Worm (Caenorhabditis elegans) whole organism, L1 larva: Measurements from ENCODE around the gene unc-82.

ENCODE experiments used
- C04F5.9 ChIP-seq: sonication (generic microtip); optimal IDR thresholded peaks from 2 replicates; lab custom pipeline; 2016; ENCODE audit warnings: missing genetic modification characterization, missing compliant biosample characterization
- aha-1 ChIP-seq: fragments of 150-350 bp; optimal IDR thresholded peaks from 2 replicates; lab custom pipeline; 2014; ENCODE audit warnings: missing biosample characterization, missing genetic modification characterization
- alr-1 ChIP-seq: fragments of 200-800 bp; sonication (Bioruptor generic); optimal IDR thresholded peaks from 2 replicates; lab custom pipeline; 2018; ENCODE audit warnings: borderline replicate concordance, mild to moderate bottlenecking, missing genetic modification characterization, missing compliant biosample characterization
- ama-1 ChIP-seq: fragments of 150-350 bp; optimal IDR thresholded peaks from 2 replicates; lab custom pipeline; 2014
- ceh-82 ChIP-seq, 3 experiments: fragments of 150-350 bp in 1 of 3; sonication (generic microtip) in 2 of 3; optimal IDR thresholded peaks; 2 replicates each; lab custom pipeline; 2014 to 2017; ENCODE audit warnings: missing biosample characterization in 3 of 3, missing genetic modification characterization in 3 of 3
- ceh-90 ChIP-seq: sonication (generic microtip); optimal IDR thresholded peaks from 2 replicates; lab custom pipeline; 2016; ENCODE audit warnings: missing genetic modification characterization, missing compliant biosample characterization
- ces-1 ChIP-seq: fragments of 150-350 bp; optimal IDR thresholded peaks from 2 replicates; lab custom pipeline; 2014; ENCODE audit warnings: missing biosample characterization, missing genetic modification reagents, missing genetic modification characterization
- dpl-1 ChIP-seq, 3 experiments: fragments of 150-350 bp in 2 of 3; sonication (generic microtip) in 1 of 3; optimal IDR thresholded peaks; 2 replicates each; lab custom pipeline; 2014 to 2017; ENCODE audit warnings: missing biosample characterization in 3 of 3, missing genetic modification characterization in 3 of 3, missing genetic modification reagents in 3 of 3
- dsc-1 ChIP-seq: sonication (generic microtip); optimal IDR thresholded peaks from 2 replicates; lab custom pipeline; 2016; ENCODE audit warnings: mild to moderate bottlenecking, missing genetic modification characterization, missing compliant biosample characterization
- efl-1 ChIP-seq, 4 experiments: fragments of 150-350 bp; optimal IDR thresholded peaks in 3 of 4; peaks in 1 of 4; 1 replicate in 1 of 4; 2 replicates in 3 of 4; lab custom pipeline; 2014; ENCODE audit warnings: missing biosample characterization in 2 of 4, missing genetic modification characterization in 2 of 4, missing genetic modification reagents in 2 of 4
- efl-3 ChIP-seq: fragments of 200-800 bp; sonication (Bioruptor generic); optimal IDR thresholded peaks from 2 replicates; lab custom pipeline; 2018; ENCODE audit warnings: mild to moderate bottlenecking, missing genetic modification characterization, missing compliant biosample characterization
- fkh-10 ChIP-seq: sonication (generic microtip); optimal IDR thresholded peaks from 2 replicates; lab custom pipeline; 2017; ENCODE audit warnings: missing biosample characterization, missing genetic modification reagents, missing genetic modification characterization
- fkh-4 ChIP-seq: sonication (generic microtip); optimal IDR thresholded peaks from 2 replicates; lab custom pipeline; 2016; ENCODE audit warnings: missing compliant biosample characterization, missing genetic modification characterization, borderline replicate concordance
- fos-1 ChIP-seq: fragments of 150-350 bp; optimal IDR thresholded peaks from 2 replicates; lab custom pipeline; 2014; ENCODE audit warnings: missing biosample characterization, missing genetic modification characterization
- grh-1 ChIP-seq: fragments of 200-800 bp; sonication (Bioruptor generic); IDR thresholded peaks from 2 replicates; pipeline ENCODE4 v1.3.6; 2022; ENCODE audit warnings: missing genetic modification reagents, missing genetic modification characterization, missing compliant biosample characterization
- isw-1 ChIP-seq: fragments of 200-800 bp; sonication (Bioruptor generic); IDR thresholded peaks from 2 replicates; pipeline ENCODE4 v1.3.6; 2022; ENCODE audit warnings: missing genetic modification characterization, missing compliant biosample characterization
- jun-1 ChIP-seq: fragments of 150-350 bp; optimal IDR thresholded peaks from 2 replicates; lab custom pipeline; 2014; ENCODE audit warnings: missing biosample characterization, missing genetic modification reagents, missing genetic modification characterization
- lin-13 ChIP-seq: fragments of 150-350 bp; optimal IDR thresholded peaks from 2 replicates; lab custom pipeline; 2014; ENCODE audit warnings: missing biosample characterization, missing genetic modification reagents, missing genetic modification characterization
- lin-14 ChIP-seq: fragments of 200-800 bp; sonication (Bioruptor generic); optimal IDR thresholded peaks from 2 replicates; lab custom pipeline; 2018; ENCODE audit warnings: mild to moderate bottlenecking, missing genetic modification characterization, moderate library complexity, missing compliant biosample characterization
- lin-15B ChIP-seq: fragments of 150-350 bp; sonication (generic microtip); optimal IDR thresholded peaks from 3 replicates; lab custom pipeline; 2014; ENCODE audit warnings: missing biosample characterization, missing genetic modification characterization
- lin-35 ChIP-seq, 2 experiments: fragments of 150-350 bp; optimal IDR thresholded peaks; 2 replicates each; lab custom pipeline; 2014; ENCODE audit warnings: missing biosample characterization in 2 of 2, missing genetic modification characterization in 2 of 2, missing genetic modification reagents in 2 of 2
- lin-39 ChIP-seq: fragments of 150-350 bp; optimal IDR thresholded peaks from 2 replicates; lab custom pipeline; 2014; ENCODE audit warnings: missing biosample characterization, missing genetic modification reagents, missing genetic modification characterization
- lsy-2 ChIP-seq, 2 experiments: fragments of 150-350 bp; optimal IDR thresholded peaks; 2 replicates each; lab custom pipeline; 2014; ENCODE audit warnings: missing biosample characterization in 2 of 2, missing genetic modification characterization in 2 of 2
- mab-9 ChIP-seq: fragments of 200-800 bp; sonication (Bioruptor generic); IDR thresholded peaks from 2 replicates; pipeline ENCODE4 v1.3.6; 2022; ENCODE audit warnings: missing genetic modification reagents, missing genetic modification characterization, missing compliant biosample characterization
- mef-2 ChIP-seq: fragments of 150-350 bp; optimal IDR thresholded peaks from 2 replicates; lab custom pipeline; 2014; ENCODE audit warnings: missing biosample characterization, missing genetic modification characterization
- mep-1 ChIP-seq: fragments of 150-350 bp; optimal IDR thresholded peaks from 2 replicates; lab custom pipeline; 2014; ENCODE audit warnings: missing biosample characterization, missing genetic modification characterization
- nhr-20 ChIP-seq: sonication (generic microtip); optimal IDR thresholded peaks from 2 replicates; lab custom pipeline; 2016; ENCODE audit warnings: mild to moderate bottlenecking, missing genetic modification characterization, missing compliant biosample characterization
- nhr-237 ChIP-seq: fragments of 150-350 bp; optimal IDR thresholded peaks from 2 replicates; lab custom pipeline; 2014; ENCODE audit warnings: missing biosample characterization, missing genetic modification characterization
- nhr-47 ChIP-seq: sonication (generic microtip); optimal IDR thresholded peaks from 2 replicates; lab custom pipeline; 2016; ENCODE audit warnings: mild to moderate bottlenecking, missing genetic modification characterization, moderate library complexity, missing compliant biosample characterization
- nhr-71 ChIP-seq: sonication (generic microtip); optimal IDR thresholded peaks from 2 replicates; lab custom pipeline; 2016; ENCODE audit warnings: mild to moderate bottlenecking, missing genetic modification characterization, moderate library complexity, missing compliant biosample characterization
- nhr-85 ChIP-seq: sonication (generic microtip); peaks from one replicate; lab custom pipeline; 2016; ENCODE audit warnings: missing genetic modification characterization, inconsistent platforms, missing compliant biosample characterization
- nhr-90 ChIP-seq: sonication (generic microtip); optimal IDR thresholded peaks from 2 replicates; lab custom pipeline; 2016; ENCODE audit warnings: mild to moderate bottlenecking, missing genetic modification characterization, missing compliant biosample characterization; ENCODE audit not compliant: poor library complexity
- pag-3 ChIP-seq: sonication (generic microtip); optimal IDR thresholded peaks from 2 replicates; lab custom pipeline; 2017; ENCODE audit warnings: missing genetic modification characterization, mild to moderate bottlenecking, missing compliant biosample characterization, antibody characterized with exemption, borderline replicate concordance; ENCODE audit not compliant: insufficient read depth
- pax-3 ChIP-seq: fragments of 200-800 bp; sonication (Bioruptor generic); optimal IDR thresholded peaks from 2 replicates; lab custom pipeline; 2018; ENCODE audit warnings: mild to moderate bottlenecking, missing genetic modification characterization, moderate library complexity, missing compliant biosample characterization
- pqm-1 ChIP-seq: sonication (generic microtip); optimal IDR thresholded peaks from 3 replicates; lab custom pipeline; 2017; ENCODE audit warnings: missing biosample characterization, missing genetic modification characterization
- skn-1 ChIP-seq: fragments of 150-350 bp; optimal IDR thresholded peaks from 2 replicates; lab custom pipeline; 2014; ENCODE audit warnings: missing biosample characterization, missing genetic modification characterization
- snpc-4 ChIP-seq: fragments of 150-350 bp; optimal IDR thresholded peaks from 2 replicates; lab custom pipeline; 2014; ENCODE audit warnings: missing biosample characterization, missing genetic modification characterization
- snu-23 ChIP-seq: sonication (generic microtip); optimal IDR thresholded peaks from 2 replicates; lab custom pipeline; 2016; ENCODE audit warnings: missing genetic modification characterization, missing compliant biosample characterization
- swsn-7 ChIP-seq: sonication (generic microtip); optimal IDR thresholded peaks from 2 replicates; lab custom pipeline; 2016; ENCODE audit warnings: missing genetic modification characterization, missing compliant biosample characterization
- tbx-2 ChIP-seq: sonication (generic microtip); optimal IDR thresholded peaks from 2 replicates; lab custom pipeline; 2016; ENCODE audit warnings: missing genetic modification characterization, missing compliant biosample characterization
- unc-130 ChIP-seq: fragments of 150-350 bp; optimal IDR thresholded peaks from 2 replicates; lab custom pipeline; 2017; ENCODE audit warnings: missing biosample characterization, missing genetic modification characterization, inconsistent platforms
- unc-86 ChIP-seq: sonication (generic microtip); optimal IDR thresholded peaks from 2 replicates; lab custom pipeline; 2016; ENCODE audit warnings: missing genetic modification characterization, missing compliant biosample characterization
- unc-98 ChIP-seq: fragments of 200-800 bp; sonication (Bioruptor generic); IDR thresholded peaks from 2 replicates; pipeline ENCODE4 v1.3.6; 2022; ENCODE audit warnings: missing genetic modification characterization, missing compliant biosample characterization
- vab-15 ChIP-seq: sonication (generic microtip); optimal IDR thresholded peaks from 2 replicates; lab custom pipeline; 2017; ENCODE audit warnings: missing genotype, mild to moderate bottlenecking, missing genetic modification characterization, missing compliant biosample characterization
- xbp-1 ChIP-seq: sonication (generic microtip); optimal IDR thresholded peaks from 2 replicates; lab custom pipeline; 2016; ENCODE audit warnings: missing genetic modification characterization, missing compliant biosample characterization
- ztf-11 ChIP-seq, 2 experiments: sonication (generic microtip); optimal IDR thresholded peaks; 2 replicates each; lab custom pipeline; 2016 to 2017; ENCODE audit warnings: missing genetic modification characterization in 2 of 2, missing biosample characterization in 1 of 2, missing compliant biosample characterization in 1 of 2
- ztf-4 ChIP-seq: fragments of 150-350 bp; optimal IDR thresholded peaks from 2 replicates; lab custom pipeline; 2014; ENCODE audit warnings: missing biosample characterization, missing genetic modification characterization

Gene unc-82

ce11 chrIV:7478134-7478533, 53.8 kb downstream of the unc-82 start, which contains the start of gene rod-1:
rod-1 (plus strand) TSS chrIV:7478452.
- TF ChIP-seq lsy-2 (tag; optimal IDR thresholded peaks at IDR 0.05; lab: Kevin White, UChicago) (peak in 1 of 2 experiments; percentile 69), lin-35 (GFP tag; optimal IDR thresholded peaks at IDR 0.05; lab: Kevin White, UChicago) (peak; percentile 63 to 89), efl-1 (optimal IDR thresholded peaks at IDR 0.05; lab: Kevin White, UChicago) (peak; percentile 65 to 72), efl-1 (GFP tag; optimal IDR thresholded peaks at IDR 0.05 in 1 of 2; lab: Kevin White, UChicago) (peak; percentile 79 to 97), nhr-90 (tag; lab: Kevin White, UChicago) (no peak), dpl-1 (GFP tag; optimal IDR thresholded peaks at IDR 0.05; lab: Kevin White, UChicago) (peak; percentile 31 to 84 (median 73)), ces-1 (GFP tag; lab: Kevin White, UChicago) (no peak), skn-1 (tag; lab: Kevin White, UChicago) (peak; percentile 3), snpc-4 (tag; lab: Kevin White, UChicago) (no peak)

DNA sequence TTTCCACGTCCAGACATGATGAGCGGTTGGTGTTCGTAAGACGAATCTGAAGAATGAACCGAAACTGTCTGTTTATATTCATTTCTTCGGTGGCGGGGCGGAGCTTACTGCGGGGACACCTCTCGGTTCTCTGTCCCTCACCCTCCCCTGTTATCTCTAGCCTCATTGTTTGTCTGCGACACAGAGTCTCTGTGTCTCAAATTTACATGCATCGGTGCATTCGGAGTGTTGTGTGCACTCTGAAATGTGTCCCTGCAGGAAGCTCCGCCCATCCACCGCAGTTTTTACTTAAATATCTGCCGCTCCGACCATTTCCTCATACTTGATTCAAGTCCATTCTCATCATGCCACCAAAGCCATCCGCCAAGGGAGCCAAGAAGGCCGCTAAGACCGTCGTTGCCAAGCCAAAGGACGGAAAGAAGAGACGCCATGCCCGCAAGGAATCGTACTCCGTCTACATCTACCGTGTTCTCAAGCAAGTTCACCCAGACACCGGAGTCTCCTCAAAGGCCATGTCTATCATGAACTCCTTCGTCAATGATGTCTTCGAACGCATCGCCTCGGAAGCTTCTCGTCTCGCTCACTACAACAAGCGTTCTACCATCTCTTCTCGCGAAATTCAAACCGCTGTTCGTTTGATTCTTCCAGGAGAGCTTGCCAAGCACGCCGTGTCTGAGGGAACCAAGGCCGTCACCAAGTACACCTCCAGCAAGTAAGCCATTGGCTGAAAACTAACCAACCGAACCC, 62.1 kb downstream of the unc-82 start, which contains the start of the genes his-61 and his-62:
Gene his-61 (minus strand): TSS at position 17 of the 747 bp plus-strand sequence.
Gene his-62 (plus strand): TSS at position 345 of the 747 bp plus-strand sequence.
- peak; percentile 36 for TF ChIP-seq xbp-1 (tag; lab: Kevin White, UChicago)
- peak; percentile 61 for TF ChIP-seq jun-1
- no peak for TF ChIP-seq ceh-90 (tag; lab: Kevin White, UChicago)
- TF ChIP-seq ama-1 (lab: Kevin White, UChicago): no peak
- TF ChIP-seq unc-86: peak; percentile 80
- TF ChIP-seq mep-1 (tag; lab: Kevin White, UChicago): peak; percentile 54
- TF ChIP-seq vab-15 (tag; lab: Kevin White, UChicago): no peak
- no peak for TF ChIP-seq aha-1 (tag; lab: Kevin White, UChicago)
- TF ChIP-seq nhr-85: peak; percentile 82
- TF ChIP-seq lin-39 (tag; lab: Kevin White, UChicago): no peak
- TF ChIP-seq efl-1 (optimal IDR thresholded peaks at IDR 0.05; lab: Kevin White, UChicago): peak; percentile 45
- TF ChIP-seq efl-1 (GFP tag; optimal IDR thresholded peaks at IDR 0.05 in 1 of 2; lab: Kevin White, UChicago): peak in 1 of 2 experiments; percentile 57
- peak; percentile 38; the same call in 1 of the 2 replicates for TF ChIP-seq isw-1 (GFP tag; lab: Robert Waterston, UW)
- TF ChIP-seq dsc-1 (tag; lab: Kevin White, UChicago): no peak
- peak; percentile 60 for TF ChIP-seq grh-1 (GFP tag; lab: Robert Waterston, UW)
- TF ChIP-seq lin-13 (GFP tag; lab: Kevin White, UChicago): no peak
- TF ChIP-seq efl-3 (GFP tag; lab: Kevin White, UChicago): peak; percentile 13
- TF ChIP-seq nhr-47 (tag; lab: Kevin White, UChicago): peak; percentile 59
- peak; percentile 28 for TF ChIP-seq ztf-4 (tag; lab: Kevin White, UChicago)
- no peak for TF ChIP-seq lin-15B (tag; lab: Kevin White, UChicago)
- TF ChIP-seq nhr-20 (tag; lab: Kevin White, UChicago): peak; percentile 37
- peak in 2 of 3 experiments; percentile 23 to 42 for TF ChIP-seq ceh-82 (tag; optimal IDR thresholded peaks at IDR 0.05; lab: Kevin White, UChicago)
- no peak for TF ChIP-seq pqm-1 (tag; lab: Kevin White, UChicago)
- no peak for TF ChIP-seq unc-130
- TF ChIP-seq nhr-90 (tag; lab: Kevin White, UChicago): peak; percentile 34
- peak; percentile 25 for TF ChIP-seq snpc-4 (tag; lab: Kevin White, UChicago)
- no peak for TF ChIP-seq mab-9
- TF ChIP-seq unc-98: no peak
- peak; percentile 59 for TF ChIP-seq snu-23 (GFP tag; lab: Kevin White, UChicago)
- no peak for TF ChIP-seq nhr-237 (tag; lab: Kevin White, UChicago)
- TF ChIP-seq alr-1 (tag; lab: Kevin White, UChicago): no peak
- TF ChIP-seq nhr-71 (tag; lab: Kevin White, UChicago): peak; percentile 67
- TF ChIP-seq pax-3 (tag; lab: Kevin White, UChicago): no peak
- no peak for TF ChIP-seq fkh-10 (GFP tag; lab: Kevin White, UChicago)
- TF ChIP-seq dpl-1 (GFP tag; optimal IDR thresholded peaks at IDR 0.05; lab: Kevin White, UChicago): peak in 2 of 3 experiments; percentile 27 to 45
- TF ChIP-seq fkh-4: no peak
- TF ChIP-seq fos-1 (tag; lab: Kevin White, UChicago): no peak
- TF ChIP-seq lsy-2 (tag; optimal IDR thresholded peaks at IDR 0.05; lab: Kevin White, UChicago): peak in 1 of 2 experiments; percentile 50
- TF ChIP-seq pag-3 (tag; lab: Kevin White, UChicago): no peak
- no peak for TF ChIP-seq C04F5.9 (tag; lab: Kevin White, UChicago)
- TF ChIP-seq tbx-2: peak; percentile 52
- TF ChIP-seq ces-1 (GFP tag; lab: Kevin White, UChicago): no peak
- TF ChIP-seq mef-2 (tag; lab: Kevin White, UChicago): no peak
- peak in 1 of 2 experiments; percentile 93 for TF ChIP-seq ztf-11 (tag; optimal IDR thresholded peaks at IDR 0.05; lab: Kevin White, UChicago)
- TF ChIP-seq lin-14: peak; percentile 91
- peak; percentile 82 for TF ChIP-seq swsn-7
